Worm (Caenorhabditis elegans): ENCODE measurements around the gene ZK813.5.

DNA sequence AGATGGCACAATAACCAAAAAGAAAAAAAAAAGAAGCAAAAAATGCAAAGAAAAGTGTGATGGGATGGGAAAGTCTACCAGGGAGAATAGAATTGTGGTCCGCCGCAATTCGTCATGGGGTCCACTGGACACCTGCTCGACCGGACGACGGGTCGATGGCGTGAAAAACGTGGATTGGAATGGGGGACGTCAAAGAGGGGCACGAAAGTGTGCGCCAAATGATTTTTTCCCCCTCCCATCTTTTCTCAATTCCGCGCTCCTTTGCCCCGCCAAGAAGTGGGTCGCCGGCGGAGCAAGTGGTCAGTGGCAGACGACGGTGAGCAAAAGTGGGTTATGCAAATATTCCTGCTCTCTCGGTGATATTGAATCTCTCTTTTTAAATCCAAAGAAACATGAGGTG is 16.9 kb upstream of the ZK813.5 start:
- TF ChIP-seq jun-1 (tag; optimal IDR thresholded peaks at IDR 0.05): no peak
- TF ChIP-seq pha-4 (GFP tag; IDR thresholded peaks at IDR 0.05): no peak
- no peak for TF ChIP-seq pha-4 (tag; optimal IDR thresholded peaks at IDR 0.05)
- no peak for TF ChIP-seq ctbp-1 (GFP tag; IDR thresholded peaks at IDR 0.05)
- TF ChIP-seq ceh-28 (tag; optimal IDR thresholded peaks at IDR 0.05): no peak
- TF ChIP-seq F49E8.2 (tag; optimal IDR thresholded peaks at IDR 0.05; ENCODE audit: borderline replicate concordance): no peak
- TF ChIP-seq fos-1 (tag; optimal IDR thresholded peaks at IDR 0.05): no peak
- TF ChIP-seq dve-1 (tag; optimal IDR thresholded peaks at IDR 0.05; ENCODE audit: insufficient read depth): no peak
- TF ChIP-seq dpl-1 (GFP tag; optimal IDR thresholded peaks at IDR 0.05): no peak

All from whole organism, L4 larva.